Fruit fly (Drosophila melanogaster) Kc167 (cell line): ENCODE data around the gene wapl.
A peak's percentile ranks its signal among the peaks of the same experiment; 100 is the strongest.

Experiments
- Myc ChIP-seq: fragments of >200 bp; optimal IDR thresholded peaks from 2 replicates; lab custom pipeline; 2017; ENCODE audit warnings: missing external identifiers
- Sin3A ChIP-seq: fragments of >200 bp; optimal IDR thresholded peaks from 2 replicates; lab custom pipeline; 2018; ENCODE audit warnings: missing external identifiers
- h ChIP-seq: fragments of >200 bp; optimal IDR thresholded peaks from 3 replicates; lab custom pipeline; 2018; ENCODE audit warnings: missing external identifiers
- insv ChIP-seq: fragments of >200 bp; optimal IDR thresholded peaks from 3 replicates; lab custom pipeline; 2018; ENCODE audit warnings: missing external identifiers
- psq ChIP-seq: fragments of >200 bp; optimal IDR thresholded peaks from 2 replicates; lab custom pipeline; 2017; ENCODE audit warnings: missing external identifiers
- ttk ChIP-seq: sonication (Bioruptor generic); optimal IDR thresholded peaks from 2 replicates; lab custom pipeline; 2017; ENCODE audit warnings: missing external identifiers

wapl gene

dm6 chrX:2163358-2163757 is 4.6 kb upstream of the wapl start:
- TF ChIP-seq h (lab: Kevin White, UChicago): no peak

dm6 chrX:2162130-2162907 is 3.5 kb upstream of the wapl start, which contains the start of the genes Cyp4d1 and CG3630:
TSS of gene Cyp4d1 (minus strand) at chrX:2162180.
TSS of gene CG3630 (plus strand) at chrX:2162196.
- no peak for TF ChIP-seq Sin3A (lab: Kevin White, UChicago)

- no peak for TF ChIP-seq Myc (lab: Kevin White, UChicago)
- TF ChIP-seq insv (lab: Kevin White, UChicago): no peak
- TF ChIP-seq psq (lab: Kevin White, UChicago): no peak
- TF ChIP-seq h (lab: Kevin White, UChicago): no peak
- no peak for TF ChIP-seq Sin3A (lab: Kevin White, UChicago)
- no peak for TF ChIP-seq ttk (lab: Kevin White, UChicago)
These were observed 2.2 kb upstream of the wapl start for dm6 chrX:2161020-2161419.

dm6 chrX:2157929-2158610 is 713 bp downstream of the wapl start:
- TF ChIP-seq Sin3A (lab: Kevin White, UChicago) (no peak), Myc (lab: Kevin White, UChicago) (no peak), insv (lab: Kevin White, UChicago) (no peak), psq (lab: Kevin White, UChicago) (no peak), ttk (lab: Kevin White, UChicago) (no peak), h (lab: Kevin White, UChicago) (no peak)

DNA sequence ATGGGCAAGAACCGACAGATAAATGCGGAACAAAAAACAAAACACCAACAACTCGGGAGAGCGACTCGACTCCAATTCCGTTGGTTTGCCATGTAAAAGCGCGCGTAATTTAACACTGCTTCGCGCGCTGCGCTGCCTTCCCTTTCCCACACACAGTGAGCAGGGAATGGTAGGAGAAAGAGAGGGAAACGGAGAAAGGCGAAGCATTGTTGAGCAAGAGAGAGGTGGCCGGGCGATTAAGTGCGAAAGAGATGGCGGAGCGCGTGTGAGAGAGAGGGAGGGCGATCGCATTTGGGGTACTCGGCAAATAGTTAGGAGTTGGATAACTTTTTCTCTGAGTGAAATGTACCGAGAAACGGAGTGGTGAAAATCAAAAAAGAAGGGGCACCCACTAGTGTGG is 2.9 kb downstream of the wapl start:
- TF ChIP-seq ttk (lab: Kevin White, UChicago) (no peak), insv (lab: Kevin White, UChicago) (peak; percentile 88), Sin3A (lab: Kevin White, UChicago) (no peak), Myc (lab: Kevin White, UChicago) (no peak), psq (lab: Kevin White, UChicago) (no peak), h (lab: Kevin White, UChicago) (peak; percentile 74)

DNA sequence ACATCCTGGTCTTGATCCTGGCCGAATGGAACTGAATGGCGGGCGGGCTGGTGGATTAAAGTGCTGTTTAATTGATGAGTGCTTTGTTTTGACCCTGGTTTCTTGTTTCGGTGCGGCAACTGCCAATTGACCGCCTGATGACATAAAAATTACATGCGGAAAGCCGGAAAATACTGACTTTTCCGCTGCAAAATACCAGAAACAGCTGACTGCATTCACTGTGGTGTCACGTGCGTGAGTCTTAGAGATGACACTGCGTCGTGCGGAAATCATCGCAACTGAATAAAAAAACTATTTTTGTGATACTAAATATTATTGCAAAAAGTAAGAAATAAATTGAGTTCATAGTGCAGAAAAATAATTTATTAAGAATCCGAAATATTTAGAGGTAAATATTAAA is 9.3 kb downstream of the wapl start, which contains the start of gene bcn92:
Gene bcn92 (minus strand): TSS at position 170 of the 400 bp plus-strand sequence.
- TF ChIP-seq h (lab: Kevin White, UChicago) (no peak), Myc (lab: Kevin White, UChicago) (no peak)

- TF ChIP-seq ttk (lab: Kevin White, UChicago) (no peak), insv (lab: Kevin White, UChicago) (no peak)
These were observed 10.1 kb downstream of the wapl start for dm6 chrX:2148671-2149070.

DNA sequence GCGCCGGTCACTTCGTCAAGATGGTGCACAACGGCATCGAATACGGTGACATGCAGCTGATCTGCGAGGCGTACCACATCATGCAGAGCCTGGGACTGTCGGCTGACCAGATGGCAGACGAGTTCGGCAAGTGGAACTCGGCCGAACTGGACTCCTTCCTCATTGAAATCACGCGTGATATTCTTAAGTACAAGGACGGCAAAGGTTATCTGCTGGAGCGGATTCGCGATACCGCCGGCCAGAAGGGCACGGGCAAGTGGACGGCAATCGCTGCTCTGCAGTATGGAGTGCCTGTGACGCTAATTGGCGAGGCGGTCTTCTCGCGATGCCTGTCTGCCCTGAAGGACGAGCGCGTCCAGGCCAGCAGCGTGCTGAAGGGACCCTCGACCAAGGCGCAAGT is 11.3 kb downstream of the wapl start:
- TF ChIP-seq psq (lab: Kevin White, UChicago): no peak
- TF ChIP-seq Sin3A (lab: Kevin White, UChicago): no peak
- TF ChIP-seq Myc (lab: Kevin White, UChicago): no peak
- TF ChIP-seq insv (lab: Kevin White, UChicago): no peak

dm6 chrX:2146574-2146973 is 12.2 kb downstream of the wapl start:
- no peak for TF ChIP-seq psq (lab: Kevin White, UChicago)
- no peak for TF ChIP-seq ttk (lab: Kevin White, UChicago)
- TF ChIP-seq Myc (lab: Kevin White, UChicago): no peak
- no peak for TF ChIP-seq h (lab: Kevin White, UChicago)
- TF ChIP-seq insv (lab: Kevin White, UChicago): no peak
- TF ChIP-seq Sin3A (lab: Kevin White, UChicago): no peak

dm6 chrX:2145690-2146470 is 12.9 kb downstream of the wapl start:
- TF ChIP-seq Myc (lab: Kevin White, UChicago) (no peak), Sin3A (lab: Kevin White, UChicago) (no peak)

DNA sequence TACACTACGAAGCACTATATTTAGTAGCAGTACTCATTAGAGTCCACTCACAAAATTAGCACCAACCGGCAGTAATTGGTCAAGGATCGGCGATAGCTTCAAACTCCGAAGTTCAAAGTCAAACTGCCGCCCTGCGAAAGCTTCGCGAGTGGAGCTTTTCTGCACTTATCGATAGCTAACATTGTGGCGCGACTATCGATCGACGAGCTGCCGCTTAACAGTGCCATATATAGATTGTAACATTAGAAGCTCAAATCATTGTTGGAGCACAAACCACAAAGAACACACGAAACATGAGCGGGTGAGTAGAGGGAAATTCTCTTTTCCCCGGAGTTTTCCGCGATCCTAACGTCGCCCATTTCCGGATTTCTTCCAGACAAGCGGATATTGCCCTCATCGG is 13.7 kb downstream of the wapl start, which contains the start of gene Pgd:
Gene Pgd (plus strand): TSS at position 23 of the 400 bp plus-strand sequence.
- no peak for TF ChIP-seq h (lab: Kevin White, UChicago)
- no peak for TF ChIP-seq insv (lab: Kevin White, UChicago)
- no peak for TF ChIP-seq psq (lab: Kevin White, UChicago)
- no peak for TF ChIP-seq ttk (lab: Kevin White, UChicago)
- TF ChIP-seq Myc (lab: Kevin White, UChicago): no peak

DNA sequence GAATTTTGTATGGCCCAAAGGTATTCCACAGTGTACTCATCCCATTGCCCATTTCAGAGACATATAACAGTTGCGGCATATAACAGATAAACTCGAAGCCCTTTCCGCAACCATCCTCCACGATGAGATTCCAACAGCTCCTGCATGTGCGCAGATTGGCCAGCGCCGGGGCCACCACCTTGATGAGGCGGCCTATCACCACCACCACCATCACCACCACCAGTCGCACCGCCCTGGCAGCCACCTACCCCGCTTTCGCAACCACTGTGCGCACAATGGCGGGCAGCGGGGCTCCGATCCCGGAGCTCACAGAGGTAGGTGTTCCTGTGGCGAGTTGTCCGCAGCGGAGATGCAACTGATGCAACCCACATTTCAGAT is 15.9 kb downstream of the wapl start:
- TF ChIP-seq Myc (lab: Kevin White, UChicago) (no peak), ttk (lab: Kevin White, UChicago) (no peak), h (lab: Kevin White, UChicago) (no peak), insv (lab: Kevin White, UChicago) (no peak), psq (lab: Kevin White, UChicago) (no peak), Sin3A (lab: Kevin White, UChicago) (no peak)
